Fruit fly (Drosophila melanogaster): ENCODE results near the gene CG17834.

CG17834 gene

dm6 chr2L:8535394-8536176, 6.6 kb downstream of the CG17834 start:
- TF ChIP-seq bbx (GFP tag; IDR thresholded peaks at IDR 0.05; ENCODE audit: partially characterized antibody) (no peak), wdn (GFP tag; IDR thresholded peaks at IDR 0.05) (no peak; the same call in none of the 2 replicates), pan (optimal IDR thresholded peaks at IDR 0.05) (no peak), pan (GFP tag; optimal IDR thresholded peaks at IDR 0.05 in 1 of 2, IDR thresholded peaks at IDR 0.05 in 1 of 2) (peak in 1 of 2 experiments; percentile 52), chinmo (GFP tag; IDR thresholded peaks at IDR 0.05; ENCODE audit: partially characterized antibody) (no peak), hkb (optimal IDR thresholded peaks at IDR 0.05) (no peak), hkb (GFP tag; IDR thresholded peaks at IDR 0.05) (peak; percentile 71; the same call in 1 of the 2 replicates), kay (GFP tag; optimal IDR thresholded peaks at IDR 0.05) (peak; percentile 23), Elba2 (GFP tag; optimal IDR thresholded peaks at IDR 0.05) (no peak), lab (GFP tag; optimal IDR thresholded peaks at IDR 0.05) (peak; percentile 86), gce (GFP tag; IDR thresholded peaks at IDR 0.05) (peak; percentile 55; the same call in 1 of the 3 replicates), Six4 (GFP tag; optimal IDR thresholded peaks at IDR 0.05) (peak; percentile 82), CG17361 (GFP tag; IDR thresholded peaks at IDR 0.05) (peak; percentile 95), CG12155 (GFP tag; optimal IDR thresholded peaks at IDR 0.05) (peak; percentile 80), Hr3 (GFP tag; optimal IDR thresholded peaks at IDR 0.05) (peak; percentile 89), run (tag; optimal IDR thresholded peaks at IDR 0.05) (peak; percentile 88), unc-4 (GFP tag; IDR thresholded peaks at IDR 0.05; ENCODE audit: partially characterized antibody) (no peak), Asciz (GFP tag; optimal IDR thresholded peaks at IDR 0.05) (peak; percentile 93), CG34376 (GFP tag; optimal IDR thresholded peaks at IDR 0.05) (peak; percentile 74), Sry-β (GFP tag; optimal IDR thresholded peaks at IDR 0.05) (peak; percentile 29), CG12104 (GFP tag; optimal IDR thresholded peaks at IDR 0.05) (peak; percentile 93), gt (GFP tag; IDR thresholded peaks at IDR 0.05) (no peak), CG2875 (GFP tag; optimal IDR thresholded peaks at IDR 0.05) (peak; percentile 81), h (optimal IDR thresholded peaks at IDR 0.05) (no peak), CG17612 (GFP tag; IDR thresholded peaks at IDR 0.05) (peak; percentile 9; the same call in 1 of the 2 replicates), CG17568 (GFP tag; optimal IDR thresholded peaks at IDR 0.05) (peak; percentile 70), fd64A (GFP tag; optimal IDR thresholded peaks at IDR 0.05) (peak; percentile 10), CG14965 (GFP tag; optimal IDR thresholded peaks at IDR 0.05; ENCODE audit: borderline replicate concordance) (no peak), Doc2 (GFP tag; IDR thresholded peaks at IDR 0.05) (no peak), ash1 (GFP tag; optimal IDR thresholded peaks at IDR 0.05) (no peak), Fer1 (GFP tag; optimal IDR thresholded peaks at IDR 0.05) (peak; percentile 87), CG6813 (GFP tag; optimal IDR thresholded peaks at IDR 0.05) (peak; percentile 87), prd (optimal IDR thresholded peaks at IDR 0.05) (no peak), prd (GFP tag; IDR thresholded peaks at IDR 0.05) (peak; percentile 81; the same call in 2 of the 3 replicates), crol (GFP tag; IDR thresholded peaks at IDR 0.05) (peak; percentile 79), mld (GFP tag; IDR thresholded peaks at IDR 0.05; ENCODE audit: partially characterized antibody) (no peak), CG11398 (GFP tag; optimal IDR thresholded peaks at IDR 0.05) (peak; percentile 22), ap (GFP tag; IDR thresholded peaks at IDR 0.05) (peak; percentile 56; the same call in 1 of the 2 replicates), scrt (GFP tag; optimal IDR thresholded peaks at IDR 0.05) (peak; percentile 89), repo (GFP tag; optimal IDR thresholded peaks at IDR 0.05) (no peak), stwl (tag; optimal IDR thresholded peaks at IDR 0.05) (peak; percentile 1), Sox102F (GFP tag; optimal IDR thresholded peaks at IDR 0.05) (peak; percentile 82), CG10147 (GFP tag; optimal IDR thresholded peaks at IDR 0.05) (peak; percentile 92), sim (GFP tag; IDR thresholded peaks at IDR 0.05) (peak; percentile 61; the same call in 1 of the 2 replicates), CG10209 (GFP tag; optimal IDR thresholded peaks at IDR 0.05) (peak; percentile 95), gfzf (GFP tag; optimal IDR thresholded peaks at IDR 0.05) (no peak), dati (GFP tag; IDR thresholded peaks at IDR 0.05) (no peak; the same call in 1 of the 2 replicates), CG33557 (GFP tag; optimal IDR thresholded peaks at IDR 0.05) (peak; percentile 87), CG13296 (GFP tag; optimal IDR thresholded peaks at IDR 0.05) (peak; percentile 92)
